Fruit fly (Drosophila melanogaster): ENCODE results near the gene CG15255.

- TF ChIP-seq CG1620 (GFP tag; optimal IDR thresholded peaks at IDR 0.05) (no peak), Clk (GFP tag; optimal IDR thresholded peaks at IDR 0.05) (no peak), CG11617 (GFP tag; optimal IDR thresholded peaks at IDR 0.05) (no peak), toe (GFP tag; optimal IDR thresholded peaks at IDR 0.05) (no peak), cic (GFP tag; optimal IDR thresholded peaks at IDR 0.05) (no peak), Crg-1 (GFP tag; optimal IDR thresholded peaks at IDR 0.05) (no peak), Hr96 (GFP tag; optimal IDR thresholded peaks at IDR 0.05) (no peak), CG7101 (tag; optimal IDR thresholded peaks at IDR 0.05) (no peak), pad (GFP tag; optimal IDR thresholded peaks at IDR 0.05) (no peak), CG5204 (GFP tag; optimal IDR thresholded peaks at IDR 0.05) (no peak)
Observed at dm6 chr2L:15623458-15623857, 11.9 kb upstream of the CG15255 start, which contains the start of gene Or35a.

Measured in whole organism, adult.